Fruit fly (Drosophila melanogaster) whole organism, wandering third instar larva: ENCODE results near the gene nudC.

Source experiments
- Abd-B ChIP-seq: fragments of >200 bp; optimal IDR thresholded peaks from 2 replicates; lab custom pipeline; 2017; ENCODE audit warnings: missing biosample characterization, missing genetic modification characterization
- CG32264 ChIP-seq: fragments of 200-800 bp; sonication (Bioruptor generic); optimal IDR thresholded peaks from 2 replicates; lab custom pipeline; 2016; ENCODE audit warnings: missing biosample characterization, missing genetic modification characterization
- CG9705 ChIP-seq: fragments of 200-800 bp; sonication (Bioruptor generic); optimal IDR thresholded peaks from 2 replicates; lab custom pipeline; 2018; ENCODE audit warnings: missing biosample characterization, mild to moderate bottlenecking, missing genetic modification characterization
- CrebA ChIP-seq: fragments of 200-800 bp; sonication (Bioruptor generic); optimal IDR thresholded peaks from 2 replicates; lab custom pipeline; 2016; ENCODE audit warnings: missing biosample characterization, mild to moderate bottlenecking, missing genetic modification characterization, borderline replicate concordance
- Dfd ChIP-seq: fragments of >200 bp; optimal IDR thresholded peaks from 2 replicates; lab custom pipeline; 2017; ENCODE audit warnings: missing biosample characterization, missing genetic modification characterization
- Dif ChIP-seq: fragments of 200-275, 200-300 bp; sonication (Bioruptor generic); optimal IDR thresholded peaks from 2 replicates; lab custom pipeline; 2018; ENCODE audit warnings: missing biosample characterization, missing genetic modification characterization; ENCODE audit not compliant: partially characterized antibody
- GATAd ChIP-seq: sonication (Bioruptor generic); optimal IDR thresholded peaks from 2 replicates; lab custom pipeline; 2016; ENCODE audit warnings: missing biosample characterization, missing genetic modification characterization
- HLH106 ChIP-seq: fragments of 200-800 bp; optimal IDR thresholded peaks from 3 replicates; lab custom pipeline; 2019; ENCODE audit warnings: missing biosample characterization, mild to moderate bottlenecking, missing genetic modification characterization, moderate library complexity
- Hnf4 ChIP-seq: fragments of 200-800 bp; sonication (Bioruptor generic); optimal IDR thresholded peaks from 2 replicates; lab custom pipeline; 2016; ENCODE audit warnings: missing biosample characterization, mild to moderate bottlenecking, missing genetic modification characterization
- Hr78 ChIP-seq: fragments of >200 bp; optimal IDR thresholded peaks from 2 replicates; lab custom pipeline; 2017; ENCODE audit warnings: missing biosample characterization, missing genetic modification characterization
- Hr83 ChIP-seq: fragments of 200-300 bp; sonication (Bioruptor generic); optimal IDR thresholded peaks from 2 replicates; lab custom pipeline; 2016; ENCODE audit warnings: missing biosample characterization, mild to moderate bottlenecking, missing genetic modification characterization, moderate library complexity; ENCODE audit not compliant: poor library complexity, severe bottlenecking
- Mio ChIP-seq: sonication (Bioruptor generic); optimal IDR thresholded peaks from 2 replicates; lab custom pipeline; 2016; ENCODE audit warnings: missing biosample characterization, missing genetic modification characterization
- Myc ChIP-seq: fragments of >200 bp; optimal IDR thresholded peaks from 2 replicates; lab custom pipeline; 2017
- N ChIP-seq: fragments of >200 bp; optimal IDR thresholded peaks from 2 replicates; lab custom pipeline; 2018; ENCODE audit warnings: missing biosample characterization, missing external identifiers, missing genetic modification characterization
- OdsH ChIP-seq: fragments of 200-800 bp; sonication (Bioruptor generic); optimal IDR thresholded peaks from 2 replicates; lab custom pipeline; 2016; ENCODE audit warnings: missing biosample characterization, mild to moderate bottlenecking, missing genetic modification characterization
- Rel ChIP-seq, 2 experiments: fragments of 200-800 bp; sonication (Bioruptor generic) in 1 of 2; optimal IDR thresholded peaks; 2 replicates in 1 of 2; 3 replicates in 1 of 2; lab custom pipeline; 2016 to 2019; ENCODE audit warnings: mild to moderate bottlenecking in 2 of 2, missing biosample characterization in 2 of 2, missing genetic modification characterization in 2 of 2, moderate library complexity in 1 of 2
- Sp1 ChIP-seq: fragments of 200-800 bp; sonication (Bioruptor generic); optimal IDR thresholded peaks from 3 replicates; lab custom pipeline; 2019; ENCODE audit warnings: missing biosample characterization, mild to moderate bottlenecking, missing genetic modification characterization, moderate library complexity
- Vsx2 ChIP-seq: fragments of 200-300, 225-300 bp; sonication (Bioruptor generic); optimal IDR thresholded peaks from 2 replicates; lab custom pipeline; 2018; ENCODE audit warnings: missing biosample characterization, missing genetic modification characterization; ENCODE audit not compliant: partially characterized antibody
- brk ChIP-seq: fragments of 200-800 bp; sonication (Bioruptor generic); optimal IDR thresholded peaks from 2 replicates; lab custom pipeline; 2016; ENCODE audit warnings: missing biosample characterization, mild to moderate bottlenecking, missing genetic modification characterization
- dl ChIP-seq, 2 experiments: fragments of 175-275, 200-275 bp in 1 of 2; fragments of 200-275 bp in 1 of 2; sonication (Bioruptor generic); optimal IDR thresholded peaks; lab custom pipeline; 2018; ENCODE audit warnings: mild to moderate bottlenecking in 2 of 2, missing biosample characterization in 2 of 2, missing genetic modification characterization in 2 of 2, moderate library complexity in 2 of 2; ENCODE audit not compliant: partially characterized antibody in 2 of 2, insufficient read depth in 1 of 2
- dmrt93B ChIP-seq: fragments of 200-800 bp; sonication (Bioruptor generic); optimal IDR thresholded peaks from 2 replicates; lab custom pipeline; 2018; ENCODE audit warnings: missing biosample characterization, mild to moderate bottlenecking, missing genetic modification characterization
- dsf ChIP-seq: sonication (Bioruptor generic); optimal IDR thresholded peaks from 2 replicates; lab custom pipeline; 2016; ENCODE audit warnings: missing biosample characterization, missing genetic modification characterization, borderline replicate concordance
- ey ChIP-seq: fragments of 200-800 bp; sonication (Bioruptor generic); optimal IDR thresholded peaks from 2 replicates; lab custom pipeline; 2016; ENCODE audit warnings: missing biosample characterization, missing genetic modification characterization
- foxo ChIP-seq, 2 experiments: fragments of 200-800 bp; sonication (Bioruptor generic); optimal IDR thresholded peaks; 2 replicates in 1 of 2; 3 replicates in 1 of 2; lab custom pipeline; 2016 to 2017; ENCODE audit warnings: missing biosample characterization in 2 of 2, missing genetic modification characterization in 2 of 2
- fru ChIP-seq: fragments of 200-800 bp; sonication (Bioruptor generic); optimal IDR thresholded peaks from 3 replicates; lab custom pipeline; 2016; ENCODE audit warnings: missing biosample characterization, mild to moderate bottlenecking, missing genetic modification characterization
- h ChIP-seq: fragments of 200-800 bp; sonication (Bioruptor generic); optimal IDR thresholded peaks from 3 replicates; lab custom pipeline; 2016; ENCODE audit warnings: missing biosample characterization, mild to moderate bottlenecking, missing genetic modification characterization
- jim ChIP-seq: fragments of 175-275, 200-325 bp; sonication (Bioruptor generic); optimal IDR thresholded peaks from 2 replicates; lab custom pipeline; 2016; ENCODE audit warnings: missing biosample characterization, mild to moderate bottlenecking, missing genetic modification characterization
- pan ChIP-seq: fragments of >200 bp; optimal IDR thresholded peaks from 2 replicates; lab custom pipeline; 2017
- psq ChIP-seq: fragments of 200-800 bp; sonication (Bioruptor generic); optimal IDR thresholded peaks from 3 replicates; lab custom pipeline; 2017; ENCODE audit warnings: missing biosample characterization, mild to moderate bottlenecking, missing genetic modification characterization, moderate library complexity
- sage ChIP-seq: fragments of 200-800 bp; sonication (Bioruptor generic); optimal IDR thresholded peaks from 2 replicates; lab custom pipeline; 2016; ENCODE audit warnings: missing biosample characterization, mild to moderate bottlenecking, missing genetic modification characterization
- sv ChIP-seq: fragments of 200-800 bp; sonication (Bioruptor generic); optimal IDR thresholded peaks from 3 replicates; lab custom pipeline; 2016; ENCODE audit warnings: missing biosample characterization, missing genetic modification characterization
- tai ChIP-seq: sonication (Bioruptor generic); optimal IDR thresholded peaks from 2 replicates; lab custom pipeline; 2016; ENCODE audit warnings: missing biosample characterization, missing genetic modification characterization
- usp ChIP-seq: fragments of >200 bp; optimal IDR thresholded peaks from 2 replicates; lab custom pipeline; 2017; ENCODE audit warnings: missing biosample characterization, missing genetic modification characterization
- woc ChIP-seq: sonication (Bioruptor generic); optimal IDR thresholded peaks from 2 replicates; lab custom pipeline; 2016; ENCODE audit warnings: missing biosample characterization, mild to moderate bottlenecking, missing genetic modification characterization

nudC gene

DNA sequence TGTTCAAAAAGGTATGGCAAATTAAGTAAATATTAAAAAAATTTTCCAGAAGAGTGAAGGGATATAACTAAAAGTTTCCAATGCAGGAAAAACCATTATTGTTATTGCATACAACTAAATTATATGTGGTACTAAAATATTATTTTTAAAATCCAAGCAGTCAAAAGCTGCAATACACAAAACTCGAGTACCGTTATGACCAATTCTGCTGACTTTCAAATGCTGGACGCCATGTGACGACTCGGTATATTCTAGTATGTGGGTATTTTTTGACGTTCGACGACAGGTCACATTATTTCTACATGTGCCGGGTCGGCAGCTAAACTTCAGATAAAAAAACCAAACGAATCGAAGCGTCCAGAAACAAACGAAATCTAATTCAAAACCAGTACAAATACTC lies 3.3 kb downstream of the nudC start:
- no peak for TF ChIP-seq psq (GFP tag; lab: Kevin White, UChicago)
- TF ChIP-seq CG9705 (GFP tag; lab: Kevin White, UChicago) = no peak
- peak; percentile 73 for TF ChIP-seq Vsx2 (GFP tag; lab: Kevin White, UChicago)
- TF ChIP-seq tai (GFP tag; lab: Kevin White, UChicago) = no peak
- TF ChIP-seq h (GFP tag; lab: Kevin White, UChicago) = peak; percentile 16
- no peak for TF ChIP-seq Hr78 (GFP tag; lab: Kevin White, UChicago)
- TF ChIP-seq Sp1 (GFP tag; lab: Kevin White, UChicago) = no peak
- TF ChIP-seq GATAd (GFP tag; lab: Kevin White, UChicago) = no peak
- TF ChIP-seq Abd-B = no peak
- no peak for TF ChIP-seq N
- no peak for TF ChIP-seq CG32264 (GFP tag; lab: Kevin White, UChicago)
- TF ChIP-seq fru = no peak
- TF ChIP-seq dsf (GFP tag; lab: Kevin White, UChicago) = no peak
- TF ChIP-seq Hnf4 (GFP tag; lab: Kevin White, UChicago) = peak; percentile 1
- TF ChIP-seq Rel (GFP tag; optimal IDR thresholded peaks at IDR 0.05; lab: Kevin White, UChicago) = no peak
- peak; percentile 36 for TF ChIP-seq Rel (tag; optimal IDR thresholded peaks at IDR 0.05; lab: Kevin White, UChicago)
- TF ChIP-seq Mio = no peak
- TF ChIP-seq sage = no peak
- no peak for TF ChIP-seq sv (GFP tag; lab: Kevin White, UChicago)
- peak; percentile 38 for TF ChIP-seq Myc
- peak; percentile 3 for TF ChIP-seq Hr83 (GFP tag; lab: Kevin White, UChicago)
- TF ChIP-seq Dif (GFP tag; lab: Kevin White, UChicago) = peak; percentile 95
- TF ChIP-seq foxo (GFP tag; optimal IDR thresholded peaks at IDR 0.05; lab: Kevin White, UChicago) = no peak
- TF ChIP-seq dl (GFP tag; optimal IDR thresholded peaks at IDR 0.05; lab: Kevin White, UChicago; ENCODE audit: insufficient read depth in 1 of 2, partially characterized antibody in 2 of 2) = peak in 1 of 2 experiments; percentile 69
- no peak for TF ChIP-seq Dfd (GFP tag; lab: Kevin White, UChicago)
- no peak for TF ChIP-seq CrebA (GFP tag; lab: Kevin White, UChicago)
- TF ChIP-seq HLH106 = peak; percentile 0

DNA sequence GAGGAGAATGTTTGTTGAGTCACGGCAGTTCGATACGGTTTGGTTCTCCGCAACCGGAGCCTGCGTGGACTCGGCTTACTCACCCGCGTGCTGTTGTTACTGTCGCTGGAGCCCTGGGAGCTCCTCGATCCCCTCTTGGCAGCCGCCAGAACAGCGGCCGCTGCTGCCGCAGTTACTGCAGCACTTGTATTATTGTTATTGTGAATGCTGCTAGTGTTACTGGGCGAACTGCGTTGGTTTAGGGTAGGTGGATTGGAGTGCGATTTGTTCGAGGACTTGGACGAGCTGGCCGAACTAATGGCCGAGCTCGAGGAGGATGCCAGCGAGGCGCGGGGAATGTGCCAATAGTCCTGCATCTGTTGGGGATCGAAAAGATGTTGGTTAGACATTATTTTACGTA lies 5.7 kb downstream of the nudC start:
- TF ChIP-seq pan (lab: Kevin White, UChicago) (no peak), psq (GFP tag; lab: Kevin White, UChicago) (no peak), woc (GFP tag; lab: Kevin White, UChicago) (no peak), tai (GFP tag; lab: Kevin White, UChicago) (no peak), sage (no peak), Hnf4 (GFP tag; lab: Kevin White, UChicago) (no peak), Rel (GFP tag; optimal IDR thresholded peaks at IDR 0.05; lab: Kevin White, UChicago) (no peak), Rel (tag; optimal IDR thresholded peaks at IDR 0.05; lab: Kevin White, UChicago) (no peak), OdsH (GFP tag; lab: Kevin White, UChicago) (no peak)

DNA sequence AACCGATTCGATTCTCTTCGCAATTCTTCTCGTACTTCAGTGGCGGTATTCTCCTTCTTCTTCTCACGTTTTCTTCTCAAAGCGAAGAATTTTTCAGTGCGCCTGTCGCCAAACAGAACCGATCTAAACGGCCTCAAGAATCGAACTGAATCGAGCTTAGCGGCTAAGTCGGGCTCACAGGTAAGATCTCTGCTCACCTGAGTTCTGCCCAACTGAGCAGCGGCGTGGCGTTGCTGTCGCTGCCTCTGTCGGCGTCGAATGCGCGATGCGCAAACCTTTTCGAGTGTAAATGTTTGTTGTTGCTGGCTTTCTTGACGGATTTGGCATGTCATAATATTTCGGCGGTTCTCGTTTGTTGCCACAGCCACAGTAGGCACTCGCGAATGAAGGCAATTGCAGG lies 7.1 kb downstream of the nudC start:
- no peak for TF ChIP-seq Sp1 (GFP tag; lab: Kevin White, UChicago)
- TF ChIP-seq Vsx2 (GFP tag; lab: Kevin White, UChicago) = peak; percentile 45
- TF ChIP-seq foxo (GFP tag; optimal IDR thresholded peaks at IDR 0.05; lab: Kevin White, UChicago) = peak in 1 of 2 experiments; percentile 42
- TF ChIP-seq Abd-B = no peak
- peak; percentile 35 for TF ChIP-seq ey (GFP tag; lab: Kevin White, UChicago)
- TF ChIP-seq woc (GFP tag; lab: Kevin White, UChicago) = peak; percentile 50

DNA sequence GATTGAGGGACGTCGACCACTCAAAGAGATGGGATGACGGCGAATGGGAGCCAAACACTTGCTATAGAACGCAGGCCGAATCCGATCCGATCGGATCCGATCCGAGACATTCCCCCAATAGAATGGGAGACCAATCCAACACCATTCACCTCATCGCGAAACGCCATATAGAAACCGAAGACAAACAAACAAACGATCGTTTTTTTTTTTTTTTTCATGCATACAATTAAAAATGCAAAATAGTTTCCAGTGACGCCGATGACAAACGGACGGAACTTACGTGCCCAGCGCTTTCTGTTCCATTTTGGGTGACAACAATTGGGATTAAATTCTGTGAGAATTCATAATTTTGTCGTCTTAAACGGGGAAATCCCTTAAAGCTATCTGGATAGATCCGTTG lies 9.2 kb downstream of the nudC start:
- TF ChIP-seq dsf (GFP tag; lab: Kevin White, UChicago) (no peak), N (no peak)

DNA sequence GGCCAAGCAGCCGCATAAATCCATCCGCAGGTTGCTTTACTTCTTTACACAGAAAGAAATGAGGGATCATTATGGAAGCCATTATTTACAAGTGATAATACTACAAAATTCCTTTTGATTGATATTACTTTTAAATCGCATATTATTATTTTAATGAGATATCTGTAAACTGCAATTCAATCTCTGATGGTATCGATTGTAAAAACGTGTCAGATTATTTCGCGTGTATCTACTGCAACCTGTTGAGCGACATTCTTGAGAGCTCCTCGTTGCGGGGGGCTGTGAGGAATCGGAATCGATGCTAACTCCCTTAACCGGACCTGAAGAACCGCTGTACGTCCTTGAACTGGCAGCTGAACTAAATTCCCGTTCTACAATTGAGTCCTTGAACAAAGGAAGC lies 13.3 kb downstream of the nudC start:
- TF ChIP-seq sage (peak; percentile 74), CG32264 (GFP tag; lab: Kevin White, UChicago) (peak; percentile 64), Hnf4 (GFP tag; lab: Kevin White, UChicago) (peak; percentile 82), jim (GFP tag; lab: Kevin White, UChicago) (no peak), Abd-B (no peak), Rel (GFP tag; optimal IDR thresholded peaks at IDR 0.05; lab: Kevin White, UChicago) (peak; percentile 65), Rel (tag; optimal IDR thresholded peaks at IDR 0.05; lab: Kevin White, UChicago) (peak; percentile 62), tai (GFP tag; lab: Kevin White, UChicago) (peak; percentile 68), sv (GFP tag; lab: Kevin White, UChicago) (no peak), fru (peak; percentile 91), dl (GFP tag; optimal IDR thresholded peaks at IDR 0.05; lab: Kevin White, UChicago; ENCODE audit: insufficient read depth in 1 of 2, partially characterized antibody in 2 of 2) (no peak), woc (GFP tag; lab: Kevin White, UChicago) (peak; percentile 78), dmrt93B (GFP tag; lab: Kevin White, UChicago) (peak; percentile 68), Dif (GFP tag; lab: Kevin White, UChicago) (peak; percentile 30), Hr83 (GFP tag; lab: Kevin White, UChicago) (no peak), ey (GFP tag; lab: Kevin White, UChicago) (peak; percentile 90), psq (GFP tag; lab: Kevin White, UChicago) (peak; percentile 81), dsf (GFP tag; lab: Kevin White, UChicago) (peak; percentile 2), brk (peak; percentile 82), Mio (no peak), CG9705 (GFP tag; lab: Kevin White, UChicago) (peak; percentile 76), Dfd (GFP tag; lab: Kevin White, UChicago) (no peak), Hr78 (GFP tag; lab: Kevin White, UChicago) (no peak), Vsx2 (GFP tag; lab: Kevin White, UChicago) (peak; percentile 61), N (no peak), GATAd (GFP tag; lab: Kevin White, UChicago) (peak; percentile 5), HLH106 (peak; percentile 80), usp (GFP tag; lab: Kevin White, UChicago) (no peak), CrebA (GFP tag; lab: Kevin White, UChicago) (peak; percentile 47), Myc (no peak)
